Worm (Caenorhabditis elegans) whole organism, young adult: Measurements from ENCODE around the gene cyc-2.1.

ENCODE experiments used
- B0261.1 ChIP-seq: sonication (generic microtip); optimal IDR thresholded peaks from 2 replicates; lab custom pipeline; 2016; ENCODE audit warnings: mild to moderate bottlenecking, missing genetic modification characterization, moderate library complexity, missing compliant biosample characterization
- B0336.3 ChIP-seq: fragments of 200-800 bp; sonication (Bioruptor generic); IDR thresholded peaks from 2 replicates; pipeline ENCODE4 v1.3.6; 2022; ENCODE audit warnings: missing genetic modification characterization, missing compliant biosample characterization
- C06A6.2 ChIP-seq: fragments of 200-800 bp; sonication (Bioruptor generic); conservative IDR thresholded peaks from 2 replicates; pipeline ENCODE4 v1.3.6; 2022; ENCODE audit warnings: missing genetic modification characterization, missing compliant biosample characterization
- F10E7.11 ChIP-seq: sonication (generic microtip); optimal IDR thresholded peaks from 2 replicates; lab custom pipeline; 2017; ENCODE audit warnings: mild to moderate bottlenecking, missing genetic modification characterization, moderate library complexity, missing compliant biosample characterization
- F39B2.1 ChIP-seq: fragments of 200-800 bp; sonication (Bioruptor generic); IDR thresholded peaks from 2 replicates; pipeline ENCODE4 v1.3.6; 2022; ENCODE audit warnings: missing genetic modification reagents, missing genetic modification characterization, missing compliant biosample characterization
- F52B5.7 ChIP-seq: sonication (generic microtip); optimal IDR thresholded peaks from 2 replicates; lab custom pipeline; 2016; ENCODE audit warnings: mild to moderate bottlenecking, missing genetic modification characterization, missing compliant biosample characterization
- F57A8.1 ChIP-seq: fragments of 200-800 bp; sonication (Bioruptor generic); optimal IDR thresholded peaks from 2 replicates; lab custom pipeline; 2018; ENCODE audit warnings: mild to moderate bottlenecking, missing genetic modification characterization, moderate library complexity, missing compliant biosample characterization
- K11D2.4 ChIP-seq: fragments of 200-800 bp; sonication (Bioruptor generic); IDR thresholded peaks from 2 replicates; pipeline ENCODE4 v1.3.6; 2022; ENCODE audit warnings: missing genetic modification reagents, missing genetic modification characterization, missing compliant biosample characterization
- Y53G8AR.9 ChIP-seq: fragments of 200-800 bp; sonication (Bioruptor generic); conservative IDR thresholded peaks from 2 replicates; pipeline ENCODE4 v1.3.6; 2022; ENCODE audit warnings: missing genetic modification reagents, missing genetic modification characterization, missing compliant biosample characterization
- Y56A3A.18 ChIP-seq: fragments of 200-800 bp; sonication (Bioruptor generic); IDR thresholded peaks from 2 replicates; pipeline ENCODE4 v1.3.6; 2022; ENCODE audit warnings: missing genetic modification reagents, missing genetic modification characterization, missing compliant biosample characterization
- aptf-2 ChIP-seq: fragments of 200-800 bp; sonication (Bioruptor generic); conservative IDR thresholded peaks from 2 replicates; pipeline ENCODE4 v1.3.6; 2022; ENCODE audit warnings: missing genetic modification reagents, missing genetic modification characterization, missing compliant biosample characterization
- atf-7 ChIP-seq: sonication (generic microtip); optimal IDR thresholded peaks from 2 replicates; lab custom pipeline; 2017; ENCODE audit warnings: mild to moderate bottlenecking, missing genetic modification characterization, missing compliant biosample characterization
- cebp-2 ChIP-seq: fragments of 200-800 bp; sonication (Bioruptor generic); IDR thresholded peaks from 2 replicates; pipeline ENCODE4 v1.3.6; 2022; ENCODE audit warnings: missing genetic modification characterization, missing compliant biosample characterization
- ceh-79 ChIP-seq: sonication (generic microtip); optimal IDR thresholded peaks from 2 replicates; lab custom pipeline; 2017; ENCODE audit warnings: mild to moderate bottlenecking, missing genetic modification characterization, missing compliant biosample characterization
- dpl-1 ChIP-seq: fragments of 150-350 bp; optimal IDR thresholded peaks from 2 replicates; lab custom pipeline; 2014; ENCODE audit warnings: missing biosample characterization, missing genetic modification reagents, missing genetic modification characterization
- efl-1 ChIP-seq: fragments of 150-350 bp; optimal IDR thresholded peaks from 2 replicates; lab custom pipeline; 2014; ENCODE audit warnings: missing biosample characterization, missing genetic modification reagents, missing genetic modification characterization
- egrh-3 ChIP-seq: fragments of 200-800 bp; sonication (Bioruptor generic); IDR thresholded peaks from 2 replicates; pipeline ENCODE4 v1.3.6; 2022; ENCODE audit warnings: missing genetic modification reagents, missing genetic modification characterization, missing compliant biosample characterization
- him-1 ChIP-seq: sonication (generic microtip); optimal IDR thresholded peaks from 2 replicates; lab custom pipeline; 2016; ENCODE audit warnings: missing genotype, missing genetic modification reagents, missing genetic modification characterization, missing compliant biosample characterization
- hrde-1 ChIP-seq: sonication (generic microtip); optimal IDR thresholded peaks from 2 replicates; lab custom pipeline; 2016; ENCODE audit warnings: missing genetic modification characterization, mild to moderate bottlenecking, missing compliant biosample characterization, moderate library complexity, missing genotype, missing genetic modification reagents, borderline replicate concordance
- hsf-1 ChIP-seq: fragments of 200-800 bp; sonication (Bioruptor generic); IDR thresholded peaks from 2 replicates; pipeline ENCODE4 v1.3.6; 2022; ENCODE audit warnings: missing genetic modification reagents, missing genetic modification characterization, missing compliant biosample characterization
- lag-1 ChIP-seq: fragments of 200-800 bp; sonication (Bioruptor generic); IDR thresholded peaks from 2 replicates; pipeline ENCODE4 v1.3.6; 2022; ENCODE audit warnings: missing genetic modification reagents, missing genetic modification characterization, missing compliant biosample characterization
- let-526 ChIP-seq: fragments of 200-800 bp; sonication (Bioruptor generic); IDR thresholded peaks from 2 replicates; pipeline ENCODE4 v1.3.6; 2022; ENCODE audit warnings: missing genetic modification reagents, missing genetic modification characterization, missing compliant biosample characterization
- lin-54 ChIP-seq: fragments of 200-800 bp; sonication (Bioruptor generic); optimal IDR thresholded peaks from 2 replicates; lab custom pipeline; 2018; ENCODE audit warnings: mild to moderate bottlenecking, missing genetic modification characterization, missing compliant biosample characterization
- lsl-1 ChIP-seq: fragments of 200-800 bp; sonication (Bioruptor generic); optimal IDR thresholded peaks from 2 replicates; lab custom pipeline; 2018; ENCODE audit warnings: mild to moderate bottlenecking, missing genetic modification characterization, moderate library complexity, missing compliant biosample characterization
- lsy-27 ChIP-seq: sonication (generic microtip); optimal IDR thresholded peaks from 2 replicates; lab custom pipeline; 2017; ENCODE audit warnings: missing genetic modification characterization, mild to moderate bottlenecking, missing compliant biosample characterization, antibody characterized with exemption, missing genotype, borderline replicate concordance; ENCODE audit not compliant: insufficient read depth
- madf-3 ChIP-seq: fragments of 200-800 bp; sonication (Bioruptor generic); IDR thresholded peaks from 2 replicates; pipeline ENCODE4 v1.3.6; 2022; ENCODE audit warnings: missing genetic modification reagents, missing genetic modification characterization, missing compliant biosample characterization
- nfya-2 ChIP-seq: fragments of 200-800 bp; sonication (Bioruptor generic); IDR thresholded peaks from 2 replicates; pipeline ENCODE4 v1.3.6; 2022; ENCODE audit warnings: missing genetic modification reagents, missing genetic modification characterization, missing compliant biosample characterization
- nfyb-1 ChIP-seq: fragments of 200-800 bp; sonication (Bioruptor generic); IDR thresholded peaks from 2 replicates; pipeline ENCODE4 v1.3.6; 2022; ENCODE audit warnings: missing genetic modification reagents, missing genetic modification characterization, missing compliant biosample characterization
- nhr-27 ChIP-seq: fragments of 200-800 bp; sonication (Bioruptor generic); optimal IDR thresholded peaks from 2 replicates; lab custom pipeline; 2018; ENCODE audit warnings: mild to moderate bottlenecking, missing genetic modification characterization, moderate library complexity, missing compliant biosample characterization
- pha-4 ChIP-seq: fragments of 150-350 bp; sonication (generic microtip); optimal IDR thresholded peaks from 2 replicates; lab custom pipeline; 2014; ENCODE audit warnings: missing biosample characterization, missing genetic modification reagents, missing genetic modification characterization
- snpc-1.1 ChIP-seq: sonication (generic microtip); optimal IDR thresholded peaks from 2 replicates; lab custom pipeline; 2017; ENCODE audit warnings: missing genetic modification characterization, mild to moderate bottlenecking, missing compliant biosample characterization, antibody characterized with exemption, moderate library complexity, missing genotype, missing genetic modification reagents; ENCODE audit not compliant: insufficient read depth
- snpc-1.3 ChIP-seq: sonication (generic microtip); optimal IDR thresholded peaks from 2 replicates; lab custom pipeline; 2017; ENCODE audit warnings: missing genetic modification characterization, mild to moderate bottlenecking, missing compliant biosample characterization, antibody characterized with exemption, moderate library complexity, missing genotype, missing genetic modification reagents; ENCODE audit not compliant: insufficient read depth
- tbp1 ChIP-seq: fragments of 200-800 bp; sonication (Bioruptor generic); optimal IDR thresholded peaks from 2 replicates; lab custom pipeline; 2018; ENCODE audit warnings: mild to moderate bottlenecking, missing genetic modification characterization, missing compliant biosample characterization
- zfh-2 ChIP-seq: fragments of 200-800 bp; sonication (Bioruptor generic); conservative IDR thresholded peaks from 2 replicates; pipeline ENCODE4 v1.3.6; 2022; ENCODE audit warnings: missing genetic modification reagents, missing genetic modification characterization, missing compliant biosample characterization
- zim-3 ChIP-seq: sonication (generic microtip); optimal IDR thresholded peaks from 2 replicates; lab custom pipeline; 2017; ENCODE audit warnings: mild to moderate bottlenecking, missing genetic modification characterization, moderate library complexity, missing compliant biosample characterization
- ztf-18 ChIP-seq: sonication (generic microtip); optimal IDR thresholded peaks from 2 replicates; lab custom pipeline; 2016; ENCODE audit warnings: missing genotype, mild to moderate bottlenecking, missing genetic modification characterization, missing compliant biosample characterization
- ztf-22 ChIP-seq: fragments of 200-800 bp; sonication (Bioruptor generic); optimal IDR thresholded peaks from 2 replicates; lab custom pipeline; 2018; ENCODE audit warnings: mild to moderate bottlenecking, missing genetic modification characterization, moderate library complexity, missing compliant biosample characterization
- ztf-6 ChIP-seq: fragments of 200-800 bp; sonication (Bioruptor generic); IDR thresholded peaks from 2 replicates; pipeline ENCODE4 v1.3.6; 2022; ENCODE audit warnings: missing genetic modification reagents, missing genetic modification characterization, missing compliant biosample characterization

Gene cyc-2.1

DNA sequence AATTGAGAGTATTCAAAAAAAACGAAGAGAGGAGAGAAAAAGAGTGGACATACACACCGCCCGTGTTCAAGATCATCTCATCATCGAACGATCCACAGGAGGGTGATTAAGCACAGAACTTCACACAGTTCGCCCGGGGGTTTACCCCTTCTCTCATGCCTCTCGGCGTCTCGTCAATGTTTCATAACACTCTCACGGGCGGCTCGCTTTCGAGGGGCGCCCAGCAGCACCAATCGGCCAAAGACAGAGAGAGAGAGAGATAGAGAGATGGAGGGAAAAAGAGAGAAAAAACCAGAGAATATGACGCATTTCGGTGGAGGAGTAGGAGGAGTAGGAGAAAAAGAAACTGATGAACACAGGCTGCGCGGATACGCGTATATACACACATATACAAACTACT is 43.6 kb downstream of the cyc-2.1 start (continued):
- TF ChIP-seq hsf-1 (GFP tag; lab: Robert Waterston, UW) (0 out of 2 replicates have a peak, but pooled peaks have one; percentile 15), tbp1 (peak; percentile 27), F39B2.1 (no peak), aptf-2 (no peak), lin-54 (GFP tag; lab: Kevin White, UChicago) (peak; percentile 43), F52B5.7 (tag; lab: Kevin White, UChicago) (no peak), let-526 (GFP tag; lab: Robert Waterston, UW) (0 out of 2 replicates have a peak, but pooled peaks have one; percentile 47), snpc-1.3 (tag; lab: Kevin White, UChicago) (no peak), madf-3 (GFP tag; lab: Robert Waterston, UW) (peak; percentile 26; the same call in 1 of the 2 replicates), efl-1 (GFP tag; lab: Kevin White, UChicago) (no peak), pha-4 (tag; lab: Kevin White, UChicago) (no peak), hrde-1 (tag; lab: Kevin White, UChicago) (no peak), cebp-2 (GFP tag; lab: Robert Waterston, UW) (no peak), ztf-6 (no peak), nhr-27 (no peak), lsl-1 (GFP tag; lab: Kevin White, UChicago) (no peak), K11D2.4 (GFP tag; lab: Robert Waterston, UW) (peak; percentile 57; the same call in 1 of the 2 replicates), snpc-1.1 (tag; lab: Kevin White, UChicago) (no peak), B0261.1 (tag; lab: Kevin White, UChicago) (no peak), ztf-22 (GFP tag; lab: Kevin White, UChicago) (no peak), lag-1 (no peak), zim-3 (tag; lab: Kevin White, UChicago) (no peak), C06A6.2 (GFP tag; lab: Robert Waterston, UW) (no peak), B0336.3 (GFP tag; lab: Robert Waterston, UW) (peak; percentile 43; the same call in 1 of the 2 replicates), Y56A3A.18 (GFP tag; lab: Robert Waterston, UW) (no peak), F57A8.1 (GFP tag; lab: Kevin White, UChicago) (no peak), lsy-27 (tag; lab: Kevin White, UChicago) (no peak), zfh-2 (GFP tag; lab: Robert Waterston, UW) (peak; percentile 97), ztf-18 (tag; lab: Kevin White, UChicago) (peak; percentile 72), him-1 (tag; lab: Kevin White, UChicago) (no peak), Y53G8AR.9 (no peak), atf-7 (tag; lab: Kevin White, UChicago) (no peak), egrh-3 (GFP tag; lab: Robert Waterston, UW) (peak; percentile 50; the same call in 1 of the 2 replicates)

DNA sequence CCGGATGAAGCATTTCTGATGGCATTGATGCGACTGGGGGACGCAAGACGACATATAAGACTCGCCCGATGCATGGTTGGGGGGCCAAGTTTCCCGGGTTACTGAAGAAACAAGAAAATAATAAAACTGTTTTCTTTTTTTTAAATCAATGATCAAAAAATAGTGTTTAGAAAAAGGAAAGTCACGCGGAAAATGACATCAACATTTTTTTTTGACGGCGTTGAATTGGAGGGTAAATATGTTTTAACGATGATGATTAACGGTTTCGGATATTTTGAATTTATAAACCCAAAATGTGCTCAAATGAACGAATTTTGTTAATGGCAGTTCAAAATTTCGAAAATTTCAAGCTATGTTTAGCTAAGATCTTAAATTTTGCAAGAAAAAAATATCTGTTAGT is 44.9 kb downstream of the cyc-2.1 start, which contains the start of gene ogdh-1:
TSS of gene ogdh-1 (minus strand) at position 101 of the 400 bp plus-strand sequence.
- TF ChIP-seq lsl-1 (GFP tag; lab: Kevin White, UChicago) = no peak
- TF ChIP-seq nfyb-1 (GFP tag; lab: Robert Waterston, UW) = no peak
- no peak for TF ChIP-seq dpl-1 (GFP tag; lab: Kevin White, UChicago)
- no peak for TF ChIP-seq F10E7.11 (tag; lab: Kevin White, UChicago)
- no peak for TF ChIP-seq B0261.1 (tag; lab: Kevin White, UChicago)
- TF ChIP-seq ceh-79 (tag; lab: Kevin White, UChicago) = no peak
- TF ChIP-seq nfya-2 (GFP tag; lab: Robert Waterston, UW) = no peak
